Fruit fly (Drosophila melanogaster) whole organism, embryonic: ENCODE results near the gene CG4733.
A peak's percentile ranks its signal among the peaks of the same experiment; 100 is the strongest.

Source experiments
- CG10267 ChIP-seq: fragments of 200-800 bp; sonication (Bioruptor generic); optimal IDR thresholded peaks from 2 replicates; lab custom pipeline; 2018; ENCODE audit warnings: missing biosample characterization, mild to moderate bottlenecking, missing genetic modification characterization, moderate library complexity
- CG10431 ChIP-seq: fragments of 200-800 bp; sonication (Bioruptor generic); optimal IDR thresholded peaks from 3 replicates; lab custom pipeline; 2018; ENCODE audit warnings: missing biosample characterization, mild to moderate bottlenecking, missing genetic modification characterization
- CG11085 ChIP-seq: fragments of 200-800 bp; sonication (Bioruptor generic); IDR thresholded peaks from 2 replicates; pipeline ENCODE4 v1.3.6; 2022; ENCODE audit warnings: missing biosample characterization, missing genetic modification characterization
- CG12219 ChIP-seq: fragments of 200-800 bp; sonication (Bioruptor generic); optimal IDR thresholded peaks from 3 replicates; lab custom pipeline; 2018; ENCODE audit warnings: missing biosample characterization, mild to moderate bottlenecking, missing genetic modification characterization
- CG12659 ChIP-seq: fragments of 200-800 bp; sonication (Bioruptor generic); optimal IDR thresholded peaks from 3 replicates; lab custom pipeline; 2017; ENCODE audit warnings: mild to moderate bottlenecking, missing biosample characterization, missing genetic modification reagents, missing genetic modification characterization
- CG13287 ChIP-seq: fragments of 200-800 bp; sonication (Bioruptor generic); IDR thresholded peaks from 2 replicates; pipeline ENCODE4 v1.3.6; 2022; ENCODE audit warnings: missing biosample characterization, missing genetic modification characterization; ENCODE audit not compliant: partially characterized antibody
- CG13424 ChIP-seq: fragments of 200-800 bp; sonication (Bioruptor generic); optimal IDR thresholded peaks from 2 replicates; lab custom pipeline; 2019; ENCODE audit warnings: missing biosample characterization, mild to moderate bottlenecking, missing genetic modification characterization, moderate library complexity
- CG14710 ChIP-seq: fragments of 200-800 bp; sonication (Bioruptor generic); optimal IDR thresholded peaks from 3 replicates; lab custom pipeline; 2019; ENCODE audit warnings: missing biosample characterization, mild to moderate bottlenecking, missing genetic modification characterization, moderate library complexity
- CG15073 ChIP-seq: fragments of 200-800 bp; sonication (Bioruptor generic); optimal IDR thresholded peaks from 2 replicates; lab custom pipeline; 2016; ENCODE audit warnings: missing biosample characterization, missing genetic modification characterization
- CG15514 ChIP-seq: fragments of 200-800 bp; sonication (Bioruptor generic); optimal IDR thresholded peaks from 3 replicates; lab custom pipeline; 2017; ENCODE audit warnings: missing biosample characterization, missing genetic modification characterization, mild to moderate bottlenecking, moderate library complexity, missing genetic modification reagents
- CG16813 ChIP-seq: fragments of 200-800 bp; sonication (Bioruptor generic); IDR thresholded peaks from 3 replicates; pipeline ENCODE4 v1.3.6; 2022; ENCODE audit warnings: missing biosample characterization, missing genetic modification characterization; ENCODE audit not compliant: partially characterized antibody
- CG17186 ChIP-seq: fragments of 200-800 bp; sonication (Bioruptor generic); optimal IDR thresholded peaks from 3 replicates; lab custom pipeline; 2017; ENCODE audit warnings: missing biosample characterization, missing genetic modification reagents, missing genetic modification characterization
- CG18619 ChIP-seq: fragments of 200-800 bp; sonication (Bioruptor generic); optimal IDR thresholded peaks from 3 replicates; lab custom pipeline; 2017; ENCODE audit warnings: missing biosample characterization, mild to moderate bottlenecking, missing genetic modification characterization
- CG2712 ChIP-seq: fragments of 200-800 bp; optimal IDR thresholded peaks from 3 replicates; lab custom pipeline; 2019; ENCODE audit warnings: missing biosample characterization, mild to moderate bottlenecking, missing genetic modification characterization, moderate library complexity
- CG34422 ChIP-seq: fragments of 200-800 bp; sonication (Bioruptor generic); IDR thresholded peaks from 3 replicates; pipeline ENCODE4 v1.3.6; 2022; ENCODE audit warnings: missing biosample characterization, missing genetic modification characterization
- CG4360 ChIP-seq: fragments of 200-800 bp; sonication (Bioruptor generic); IDR thresholded peaks from 2 replicates; pipeline ENCODE4 v1.3.6; 2022; ENCODE audit warnings: missing biosample characterization, missing genetic modification characterization
- CG4617 ChIP-seq: fragments of 200-800 bp; sonication (Bioruptor generic); optimal IDR thresholded peaks from 3 replicates; lab custom pipeline; 2016; ENCODE audit warnings: missing biosample characterization, missing genetic modification characterization, borderline replicate concordance
- CG4854 ChIP-seq: fragments of 200-800 bp; sonication (Bioruptor generic); optimal IDR thresholded peaks from 2 replicates; lab custom pipeline; 2016; ENCODE audit warnings: missing biosample characterization, missing genetic modification characterization, inconsistent platforms
- CG6254 ChIP-seq: fragments of 200-800 bp; sonication (Bioruptor generic); optimal IDR thresholded peaks from 3 replicates; lab custom pipeline; 2017; ENCODE audit warnings: mild to moderate bottlenecking, missing biosample characterization, missing genetic modification reagents, missing genetic modification characterization
- CG7745 ChIP-seq: fragments of 200-800 bp; sonication (Bioruptor generic); optimal IDR thresholded peaks from 2 replicates; lab custom pipeline; 2018; ENCODE audit warnings: missing biosample characterization, mild to moderate bottlenecking, missing genetic modification characterization, moderate library complexity
- CG9797 ChIP-seq: fragments of 200-800 bp; sonication (Bioruptor generic); optimal IDR thresholded peaks from 3 replicates; lab custom pipeline; 2018; ENCODE audit warnings: missing biosample characterization, mild to moderate bottlenecking, missing genetic modification characterization
- Dp ChIP-seq: fragments of 200-800 bp; sonication (Bioruptor generic); optimal IDR thresholded peaks from 2 replicates; lab custom pipeline; 2018; ENCODE audit warnings: missing biosample characterization, mild to moderate bottlenecking, missing genetic modification characterization, moderate library complexity
- E2f2 ChIP-seq: fragments of 200-800 bp; sonication (Bioruptor generic); IDR thresholded peaks from 2 replicates; pipeline ENCODE4 v1.3.6; 2022; ENCODE audit warnings: missing biosample characterization, missing genetic modification characterization
- HLH3B ChIP-seq: fragments of 200-800 bp; sonication (Bioruptor generic); IDR thresholded peaks from 2 replicates; pipeline ENCODE4 v1.3.6; 2022; ENCODE audit warnings: missing biosample characterization, missing genetic modification characterization
- MBD-R2 ChIP-seq: fragments of 200-800 bp; sonication (Bioruptor generic); IDR thresholded peaks from 2 replicates; pipeline ENCODE4 v1.3.6; 2022; ENCODE audit warnings: missing biosample characterization, missing genetic modification characterization
- MESR4 ChIP-seq: fragments of 200-800 bp; sonication (Bioruptor generic); optimal IDR thresholded peaks from 2 replicates; lab custom pipeline; 2018; ENCODE audit warnings: missing biosample characterization, mild to moderate bottlenecking, missing genetic modification characterization, moderate library complexity
- Med ChIP-seq: fragments of 200-800 bp; sonication (Bioruptor generic); peaks from one replicate; lab custom pipeline; 2016; ENCODE audit warnings: missing biosample characterization, missing genetic modification characterization, mild to moderate bottlenecking, inconsistent platforms, moderate library complexity
- PHDP ChIP-seq: fragments of 200-800 bp; sonication (Bioruptor generic); optimal IDR thresholded peaks from 3 replicates; lab custom pipeline; 2018; ENCODE audit warnings: missing biosample characterization, mild to moderate bottlenecking, missing genetic modification characterization, moderate library complexity
- Pdp1 ChIP-seq, 2 experiments: fragments of 200-800 bp; sonication (Bioruptor generic); optimal IDR thresholded peaks; 3 replicates each; lab custom pipeline; 2016; ENCODE audit warnings: missing biosample characterization in 2 of 2, missing genetic modification characterization in 2 of 2, mild to moderate bottlenecking in 1 of 2, moderate library complexity in 1 of 2
- bbx ChIP-seq: fragments of 200-800 bp; sonication (Bioruptor generic); IDR thresholded peaks from 2 replicates; pipeline ENCODE4 v1.3.6; 2022; ENCODE audit warnings: missing biosample characterization, missing genetic modification characterization; ENCODE audit not compliant: partially characterized antibody
- dm ChIP-seq: fragments of 200-800 bp; sonication (Bioruptor generic); optimal IDR thresholded peaks from 3 replicates; lab custom pipeline; 2016; ENCODE audit warnings: missing biosample characterization, missing genetic modification characterization
- exex ChIP-seq: fragments of 200-800 bp; sonication (Bioruptor generic); optimal IDR thresholded peaks from 4 replicates; lab custom pipeline; 2018; ENCODE audit warnings: missing biosample characterization, mild to moderate bottlenecking, missing genetic modification characterization, moderate library complexity
- gfzf ChIP-seq: fragments of 200-800 bp; sonication (Bioruptor generic); optimal IDR thresholded peaks from 2 replicates; lab custom pipeline; 2016; ENCODE audit warnings: missing biosample characterization, mild to moderate bottlenecking, missing genetic modification characterization, moderate library complexity
- kah ChIP-seq: fragments of 200-800 bp; sonication (Bioruptor generic); optimal IDR thresholded peaks from 2 replicates; lab custom pipeline; 2018; ENCODE audit warnings: missing biosample characterization, mild to moderate bottlenecking, missing genetic modification characterization
- kay ChIP-seq: fragments of 200-800 bp; sonication (Bioruptor generic); optimal IDR thresholded peaks from 2 replicates; lab custom pipeline; 2016; ENCODE audit warnings: missing biosample characterization, missing genetic modification characterization
- lbe ChIP-seq: fragments of 200-800 bp; sonication (Bioruptor generic); optimal IDR thresholded peaks from 2 replicates; lab custom pipeline; 2016; ENCODE audit warnings: missing biosample characterization, mild to moderate bottlenecking, missing genetic modification characterization
- otp ChIP-seq: fragments of 200-800 bp; sonication (Bioruptor generic); IDR thresholded peaks from 3 replicates; pipeline ENCODE4, ENCODE4 v1.3.6; 2022; ENCODE audit warnings: missing biosample characterization, missing genetic modification characterization
- phol ChIP-seq: fragments of 200-800 bp; sonication (Bioruptor generic); optimal IDR thresholded peaks from 3 replicates; lab custom pipeline; 2018; ENCODE audit warnings: missing biosample characterization, mild to moderate bottlenecking, missing genetic modification characterization, moderate library complexity
- pzg ChIP-seq: fragments of 200-800 bp; sonication (Bioruptor generic); optimal IDR thresholded peaks from 3 replicates; lab custom pipeline; 2018; ENCODE audit warnings: missing biosample characterization, mild to moderate bottlenecking, missing genetic modification characterization, moderate library complexity
- scrt ChIP-seq: fragments of 200-800 bp; sonication (Bioruptor generic); optimal IDR thresholded peaks from 2 replicates; lab custom pipeline; 2018; ENCODE audit warnings: missing biosample characterization, mild to moderate bottlenecking, missing genetic modification characterization, moderate library complexity
- sens ChIP-seq: fragments of 200-800 bp; sonication (Bioruptor generic); peaks from one replicate; lab custom pipeline; 2016; ENCODE audit warnings: missing biosample characterization, missing genetic modification characterization
- stwl ChIP-seq: fragments of 200-800 bp; sonication (Bioruptor generic); optimal IDR thresholded peaks from 3 replicates; lab custom pipeline; 2018; ENCODE audit warnings: missing biosample characterization, mild to moderate bottlenecking, missing genetic modification characterization, moderate library complexity
- tin ChIP-seq: fragments of 200-800 bp; sonication (Bioruptor generic); optimal IDR thresholded peaks from 3 replicates; lab custom pipeline; 2016; ENCODE audit warnings: missing biosample characterization, missing genetic modification characterization
- trem ChIP-seq: fragments of 200-800 bp; optimal IDR thresholded peaks from 3 replicates; lab custom pipeline; 2019; ENCODE audit warnings: missing biosample characterization, mild to moderate bottlenecking, missing genetic modification characterization, moderate library complexity
- zen ChIP-seq: fragments of 200-800 bp; sonication (Bioruptor generic); optimal IDR thresholded peaks from 3 replicates; lab custom pipeline; 2018; ENCODE audit warnings: missing biosample characterization, mild to moderate bottlenecking, missing genetic modification characterization, moderate library complexity

The CG4733 gene

DNA sequence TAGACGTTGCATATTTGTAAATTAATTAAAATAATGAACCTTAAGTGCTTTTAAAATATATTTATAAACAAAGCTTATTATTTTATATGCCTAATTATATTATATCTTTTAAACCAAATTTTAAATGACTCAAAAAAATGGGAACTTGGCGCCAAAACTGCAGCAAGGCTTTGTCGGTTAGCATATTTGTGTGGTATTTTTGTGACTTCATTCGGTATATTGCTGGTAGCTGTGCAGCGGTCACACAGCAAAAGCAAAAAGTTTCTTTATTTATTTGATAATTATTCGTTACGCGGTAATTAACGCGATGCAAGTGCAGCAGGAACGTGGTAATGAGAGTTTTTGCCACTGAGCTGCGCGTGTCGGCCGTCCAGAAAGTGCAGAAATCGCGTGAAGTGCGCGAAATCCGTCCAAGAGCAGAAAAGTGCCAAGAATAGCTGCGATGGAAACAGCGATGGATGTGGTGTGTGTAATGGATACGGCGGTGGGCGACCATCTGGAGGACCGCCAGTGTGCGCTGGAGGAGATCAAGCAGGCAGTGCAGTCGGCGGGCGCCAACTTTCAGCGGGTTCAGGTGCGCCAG, 10.9 kb upstream of the CG4733 start, which contains the start of gene Ask1:
Gene Ask1 (plus strand): TSS at position 250 of the 583 bp plus-strand sequence.
- TF ChIP-seq pzg (GFP tag; lab: Kevin White, UChicago) (peak; percentile 65), CG6254 (GFP tag; lab: Kevin White, UChicago) (peak; percentile 98), trem (tag; lab: Kevin White, UChicago) (peak; percentile 22), Pdp1 (GFP tag; optimal IDR thresholded peaks at IDR 0.05; lab: Kevin White, UChicago) (peak in 1 of 2 experiments; percentile 48), CG34422 (GFP tag; lab: Robert Waterston, UW) (0 out of 3 replicates have a peak, but pooled peaks have one; percentile 24), Dp (GFP tag; lab: Kevin White, UChicago) (peak; percentile 85), tin (GFP tag; lab: Kevin White, UChicago) (no peak), CG16813 (GFP tag; lab: Robert Waterston, UW) (peak; percentile 22; the same call in 1 of the 3 replicates), kay (GFP tag; lab: Kevin White, UChicago) (no peak), CG13424 (no peak), CG12659 (GFP tag; lab: Kevin White, UChicago) (peak; percentile 18), CG9797 (peak; percentile 81), CG2712 (tag; lab: Kevin White, UChicago) (peak; percentile 7), kah (peak; percentile 73), MESR4 (GFP tag; lab: Kevin White, UChicago) (peak; percentile 86), sens (GFP tag; lab: Kevin White, UChicago) (peak; percentile 4), Med (GFP tag; lab: Kevin White, UChicago) (peak; percentile 70), zen (tag; lab: Kevin White, UChicago) (peak; percentile 44), CG4854 (GFP tag; lab: Kevin White, UChicago) (peak; percentile 15), CG15073 (peak; percentile 78), CG17186 (GFP tag; lab: Kevin White, UChicago) (peak; percentile 47), E2f2 (GFP tag; lab: Robert Waterston, UW) (peak; percentile 87), MBD-R2 (GFP tag; lab: Robert Waterston, UW) (peak; percentile 59), gfzf (GFP tag; lab: Kevin White, UChicago) (peak; percentile 82), CG4360 (GFP tag; lab: Robert Waterston, UW) (no peak), CG4617 (GFP tag; lab: Kevin White, UChicago) (peak; percentile 81), CG10431 (GFP tag; lab: Kevin White, UChicago) (no peak), CG7745 (peak; percentile 3), phol (peak; percentile 31), dm (peak; percentile 0), exex (tag; lab: Kevin White, UChicago) (peak; percentile 16), CG13287 (0 out of 2 replicates have a peak, but pooled peaks have one; percentile 6), scrt (GFP tag; lab: Kevin White, UChicago) (peak; percentile 60), CG14710 (peak; percentile 13), HLH3B (GFP tag; lab: Robert Waterston, UW) (no peak), CG18619 (GFP tag; lab: Kevin White, UChicago) (no peak), stwl (tag; lab: Kevin White, UChicago) (peak; percentile 11), otp (peak; percentile 19; the same call in 1 of the 3 replicates), CG11085 (GFP tag; lab: Robert Waterston, UW) (no peak), PHDP (tag; lab: Kevin White, UChicago) (no peak), bbx (GFP tag; lab: Robert Waterston, UW) (0 out of 2 replicates have a peak, but pooled peaks have one; percentile 32), lbe (GFP tag; lab: Kevin White, UChicago) (peak; percentile 53), CG12219 (GFP tag; lab: Kevin White, UChicago) (no peak), CG10267 (peak; percentile 20), CG15514 (GFP tag; lab: Kevin White, UChicago) (peak; percentile 44)
